Worm (Caenorhabditis elegans): Measurements from ENCODE around the gene sru-26.
"Not testable (repeated sequence)": the region's sequence is repeated elsewhere in the genome, so short reads cannot be mapped to it uniquely, and the experiment has no call there.

sru-26 gene

ce11 chrIV:12501956-12502355 is 14.7 kb downstream of the sru-26 start, which contains the start of gene sru-18:
Gene sru-18 (plus strand): TSS chrIV:12502256.
- TF ChIP-seq hlh-4 (tag; optimal IDR thresholded peaks at IDR 0.05) (no peak), nhr-84 (tag; optimal IDR thresholded peaks at IDR 0.05) (no peak)

ce11 chrIV:12505397-12505796 is 18.1 kb downstream of the sru-26 start, which contains the start of gene sru-17:
Gene sru-17 (plus strand): TSS chrIV:12505697.
- TF ChIP-seq nhr-77, snpc-4, elt-2 (tag; optimal IDR thresholded peaks at IDR 0.05): not testable (repeated sequence)

- TF ChIP-seq ceh-63 (GFP tag; optimal IDR thresholded peaks at IDR 0.05) = no peak
- TF ChIP-seq ceh-88 (GFP tag; IDR thresholded peaks at IDR 0.05) = no peak
Measured at ce11 chrIV:12520150-12520549, 32.9 kb downstream of the sru-26 start, which contains the start of gene tsp-4. Gene tsp-4 (minus strand): TSS chrIV:12520250.

- TF ChIP-seq pqm-1 (tag; optimal IDR thresholded peaks at IDR 0.05) (no peak), ztf-11 (tag; optimal IDR thresholded peaks at IDR 0.05) (no peak), ets-5 (GFP tag; IDR thresholded peaks at IDR 0.05) (no peak), fkh-4 (tag; optimal IDR thresholded peaks at IDR 0.05; ENCODE audit: borderline replicate concordance) (no peak), alr-1 (tag; optimal IDR thresholded peaks at IDR 0.05; ENCODE audit: borderline replicate concordance) (no peak), lir-3 (tag; optimal IDR thresholded peaks at IDR 0.05; ENCODE audit: poor library complexity) (no peak), hlh-4 (tag; optimal IDR thresholded peaks at IDR 0.05) (no peak), sptf-1 (tag; optimal IDR thresholded peaks at IDR 0.05) (no peak), nhr-90 (tag; optimal IDR thresholded peaks at IDR 0.05; ENCODE audit: poor library complexity) (no peak), xbp-1 (tag; optimal IDR thresholded peaks at IDR 0.05) (no peak), skn-1 (tag; optimal IDR thresholded peaks at IDR 0.05) (no peak), nhr-237 (tag; optimal IDR thresholded peaks at IDR 0.05) (no peak), hpl-2 (GFP tag; optimal IDR thresholded peaks at IDR 0.05) (no peak), nhr-20 (tag; optimal IDR thresholded peaks at IDR 0.05) (no peak), nhr-12 (tag; optimal IDR thresholded peaks at IDR 0.05) (no peak), C34B4.2 (tag; optimal IDR thresholded peaks at IDR 0.05) (no peak), fos-1 (tag; optimal IDR thresholded peaks at IDR 0.05) (no peak)
Measured at ce11 chrIV:12522521-12522920, 35.2 kb downstream of the sru-26 start, which contains the start of gene sru-13. Gene sru-13 (minus strand): TSS chrIV:12522621.

- TF ChIP-seq ceh-8 (GFP tag; optimal IDR thresholded peaks at IDR 0.05) (peak; percentile 49), lin-13 (GFP tag; optimal IDR thresholded peaks at IDR 0.05) (no peak), irx-1 (tag; optimal IDR thresholded peaks at IDR 0.05) (no peak), nhr-11 (tag; optimal IDR thresholded peaks at IDR 0.05) (no peak)
Measured at ce11 chrIV:12525409-12525808, 38.1 kb downstream of the sru-26 start, which contains the start of gene eak-4. Gene eak-4 (minus strand): TSS chrIV:12525509.

- TF ChIP-seq C34B4.2 (tag; optimal IDR thresholded peaks at IDR 0.05) (no peak), vab-15 (tag; optimal IDR thresholded peaks at IDR 0.05) (no peak), nhr-71 (tag; optimal IDR thresholded peaks at IDR 0.05) (peak; percentile 50), mdl-1 (tag; optimal IDR thresholded peaks at IDR 0.05) (no peak), nhr-19 (GFP tag; conservative IDR thresholded peaks at IDR 0.05) (no peak), swsn-7 (tag; optimal IDR thresholded peaks at IDR 0.05) (no peak), mef-2 (tag; optimal IDR thresholded peaks at IDR 0.05) (no peak), pag-3 (tag; optimal IDR thresholded peaks at IDR 0.05; ENCODE audit: borderline replicate concordance, insufficient read depth) (no peak), egl-13 (tag; optimal IDR thresholded peaks at IDR 0.05) (no peak), elt-2 (tag; optimal IDR thresholded peaks at IDR 0.05) (peak; percentile 84), nhr-85 (tag) (no peak), rnt-1 (tag; optimal IDR thresholded peaks at IDR 0.05) (no peak), lsy-2 (tag; optimal IDR thresholded peaks at IDR 0.05) (peak in 1 of 2 experiments; percentile 3), pax-3 (tag; optimal IDR thresholded peaks at IDR 0.05) (no peak), snu-23 (GFP tag; optimal IDR thresholded peaks at IDR 0.05) (peak; percentile 39), lin-39 (tag; optimal IDR thresholded peaks at IDR 0.05) (no peak), lin-14 (GFP tag; optimal IDR thresholded peaks at IDR 0.05) (no peak), mab-9 (GFP tag; IDR thresholded peaks at IDR 0.05) (no peak), C16A3.4 (tag; optimal IDR thresholded peaks at IDR 0.05) (no peak), blmp-1 (tag; optimal IDR thresholded peaks at IDR 0.05) (no peak)
Measured at ce11 chrIV:12527217-12527616, 39.9 kb downstream of the sru-26 start, which contains the start of gene F53B2.8. Gene F53B2.8 (minus strand): TSS chrIV:12527396.

All from whole organism, L1 larva.